Worm (Caenorhabditis elegans) whole organism, young adult: ENCODE data around the gene T24A6.20.

Experiments
- B0035.1 ChIP-seq: sonication (generic microtip); optimal IDR thresholded peaks from 2 replicates; lab custom pipeline; 2016; ENCODE audit warnings: missing genetic modification characterization, mild to moderate bottlenecking, missing compliant biosample characterization, missing genotype, missing genetic modification reagents
- B0261.1 ChIP-seq: sonication (generic microtip); optimal IDR thresholded peaks from 2 replicates; lab custom pipeline; 2016; ENCODE audit warnings: mild to moderate bottlenecking, missing genetic modification characterization, moderate library complexity, missing compliant biosample characterization
- Y79H2A.3 ChIP-seq: fragments of 200-800 bp; sonication (Bioruptor generic); conservative IDR thresholded peaks from 2 replicates; pipeline ENCODE4 v1.3.6; 2022; ENCODE audit warnings: missing genetic modification reagents, missing genetic modification characterization, missing compliant biosample characterization
- ceh-100 ChIP-seq: fragments of 200-800 bp; sonication (Bioruptor generic); IDR thresholded peaks from 2 replicates; pipeline ENCODE4 v1.3.6; 2022; ENCODE audit warnings: missing genetic modification reagents, missing genetic modification characterization, missing compliant biosample characterization
- ceh-79 ChIP-seq: sonication (generic microtip); optimal IDR thresholded peaks from 2 replicates; lab custom pipeline; 2017; ENCODE audit warnings: mild to moderate bottlenecking, missing genetic modification characterization, missing compliant biosample characterization
- egl-18 ChIP-seq: fragments of 200-800 bp; sonication (Bioruptor generic); IDR thresholded peaks from 2 replicates; pipeline ENCODE4 v1.3.6; 2022; ENCODE audit warnings: missing genetic modification reagents, missing genetic modification characterization, missing compliant biosample characterization
- ets-4 ChIP-seq: fragments of 200-800 bp; sonication (Bioruptor generic); optimal IDR thresholded peaks from 2 replicates; lab custom pipeline; 2018; ENCODE audit warnings: mild to moderate bottlenecking, missing genetic modification characterization, missing compliant biosample characterization
- hlh-12 ChIP-seq: sonication (generic microtip); optimal IDR thresholded peaks from 2 replicates; lab custom pipeline; 2016; ENCODE audit warnings: missing genetic modification characterization, missing compliant biosample characterization
- nhr-90 ChIP-seq: sonication (generic microtip); optimal IDR thresholded peaks from 2 replicates; lab custom pipeline; 2016; ENCODE audit warnings: missing genotype, mild to moderate bottlenecking, missing genetic modification characterization, missing compliant biosample characterization
- snpc-1.3 ChIP-seq: sonication (generic microtip); optimal IDR thresholded peaks from 2 replicates; lab custom pipeline; 2017; ENCODE audit warnings: missing genetic modification characterization, mild to moderate bottlenecking, missing compliant biosample characterization, antibody characterized with exemption, moderate library complexity, missing genotype, missing genetic modification reagents; ENCODE audit not compliant: insufficient read depth
- snpc-4 ChIP-seq, 5 experiments: fragments of 150-350 bp in 1 of 5; sonication (generic microtip) in 4 of 5; optimal IDR thresholded peaks; 2 replicates each; lab custom pipeline; 2014 to 2018; ENCODE audit warnings: missing genetic modification characterization in 5 of 5, missing biosample characterization in 3 of 5, antibody characterized with exemption in 2 of 5, mild to moderate bottlenecking in 2 of 5, missing compliant biosample characterization in 2 of 5, missing genotype in 2 of 5, moderate library complexity in 2 of 5, missing genetic modification reagents in 1 of 5
- xnd-1 ChIP-seq: sonication (generic microtip); optimal IDR thresholded peaks from 2 replicates; lab custom pipeline; 2016; ENCODE audit warnings: missing genotype, missing genetic modification reagents, missing genetic modification characterization, missing compliant biosample characterization
- ztf-25 ChIP-seq: fragments of 200-800 bp; sonication (Bioruptor generic); IDR thresholded peaks from 2 replicates; pipeline ENCODE4 v1.3.6; 2022; ENCODE audit warnings: missing genetic modification reagents, missing genetic modification characterization, missing compliant biosample characterization
- ztf-6 ChIP-seq: fragments of 200-800 bp; sonication (Bioruptor generic); IDR thresholded peaks from 2 replicates; pipeline ENCODE4 v1.3.6; 2022; ENCODE audit warnings: missing genetic modification reagents, missing genetic modification characterization, missing compliant biosample characterization

- TF ChIP-seq snpc-4 (GFP tag; optimal IDR thresholded peaks at IDR 0.05; lab: Kevin White, UChicago) (no peak), snpc-4 (tag; optimal IDR thresholded peaks at IDR 0.05; lab: Kevin White, UChicago) (no peak), snpc-1.3 (tag; lab: Kevin White, UChicago) (no peak), ceh-79 (tag; lab: Kevin White, UChicago) (no peak), B0035.1 (tag; lab: Kevin White, UChicago) (no peak), ceh-100 (GFP tag; lab: Robert Waterston, UW) (no peak), ztf-25 (no peak), ets-4 (no peak), ztf-6 (GFP tag; lab: Robert Waterston, UW) (no peak), egl-18 (GFP tag; lab: Robert Waterston, UW) (no peak), Y79H2A.3 (GFP tag; lab: Robert Waterston, UW) (no peak), hlh-12 (no peak), xnd-1 (tag; lab: Kevin White, UChicago) (no peak), nhr-90 (tag; lab: Kevin White, UChicago) (no peak), B0261.1 (tag; lab: Kevin White, UChicago) (no peak)
These were observed 9.6 kb upstream of the T24A6.20 start, which contains the start of gene nhr-222 for ce11 chrV:3543344-3543743.
